Worm (Caenorhabditis elegans) whole organism, L2 larva: ENCODE results near the gene F21C10.9.

Source experiments
- C34F6.9 ChIP-seq: fragments of 150-350 bp; optimal IDR thresholded peaks from 2 replicates; lab custom pipeline; 2014; ENCODE audit warnings: missing biosample characterization, missing genetic modification characterization
- F13H6.1 ChIP-seq: sonication (generic microtip); optimal IDR thresholded peaks from 2 replicates; lab custom pipeline; 2016; ENCODE audit warnings: missing genetic modification characterization, missing compliant biosample characterization
- R02D3.7 ChIP-seq: fragments of 150-350 bp; optimal IDR thresholded peaks from 2 replicates; lab custom pipeline; 2014; ENCODE audit warnings: missing biosample characterization, missing genetic modification characterization
- Y55F3AM.14 ChIP-seq: fragments of 200-800 bp; sonication (Bioruptor generic); optimal IDR thresholded peaks from 2 replicates; lab custom pipeline; 2018; ENCODE audit warnings: mild to moderate bottlenecking, missing genetic modification characterization, missing compliant biosample characterization
- ZK546.5 ChIP-seq: sonication (generic microtip); optimal IDR thresholded peaks from 2 replicates; lab custom pipeline; 2017; ENCODE audit warnings: missing biosample characterization, missing genetic modification characterization
- alr-1 ChIP-seq: fragments of 150-350 bp; optimal IDR thresholded peaks from 2 replicates; lab custom pipeline; 2014; ENCODE audit warnings: missing biosample characterization, missing genetic modification characterization
- aly-2 ChIP-seq: fragments of 150-350 bp; optimal IDR thresholded peaks from 2 replicates; lab custom pipeline; 2014; ENCODE audit warnings: missing biosample characterization, missing genetic modification characterization
- ama-1 ChIP-seq: fragments of 150-350 bp; optimal IDR thresholded peaks from 2 replicates; lab custom pipeline; 2018; ENCODE audit warnings: inconsistent platforms
- blmp-1 ChIP-seq: sonication (generic microtip); optimal IDR thresholded peaks from 2 replicates; lab custom pipeline; 2017; ENCODE audit warnings: missing genetic modification characterization, mild to moderate bottlenecking, missing compliant biosample characterization, antibody characterized with exemption, moderate library complexity; ENCODE audit not compliant: insufficient read depth
- ceh-16 ChIP-seq: fragments of 150-350 bp; optimal IDR thresholded peaks from 2 replicates; lab custom pipeline; 2014; ENCODE audit warnings: missing biosample characterization, missing genetic modification characterization
- ceh-82 ChIP-seq: fragments of 150-350 bp; optimal IDR thresholded peaks from 2 replicates; lab custom pipeline; 2014; ENCODE audit warnings: missing biosample characterization, missing genetic modification characterization
- crh-2 ChIP-seq: sonication (generic microtip); optimal IDR thresholded peaks from 2 replicates; lab custom pipeline; 2017; ENCODE audit warnings: missing biosample characterization, missing genetic modification characterization
- dmd-4 ChIP-seq: sonication (generic microtip); optimal IDR thresholded peaks from 2 replicates; lab custom pipeline; 2017; ENCODE audit warnings: missing biosample characterization, missing genetic modification characterization
- egl-27 ChIP-seq: sonication (generic microtip); optimal IDR thresholded peaks from 3 replicates; lab custom pipeline; 2017; ENCODE audit warnings: missing biosample characterization, missing genetic modification reagents, missing genetic modification characterization
- elt-1 ChIP-seq: fragments of 150-350 bp; optimal IDR thresholded peaks from 2 replicates; lab custom pipeline; 2014; ENCODE audit warnings: missing biosample characterization, missing genetic modification characterization
- elt-3 ChIP-seq: sonication (generic microtip); optimal IDR thresholded peaks from 2 replicates; lab custom pipeline; 2017; ENCODE audit warnings: missing biosample characterization, missing genetic modification characterization
- fos-1 ChIP-seq: fragments of 150-350 bp; optimal IDR thresholded peaks from 2 replicates; lab custom pipeline; 2014; ENCODE audit warnings: missing biosample characterization, missing genetic modification characterization
- gmeb-1 ChIP-seq: fragments of 150-350 bp; optimal IDR thresholded peaks from 2 replicates; lab custom pipeline; 2014; ENCODE audit warnings: missing biosample characterization, missing genetic modification characterization
- lin-11 ChIP-seq: fragments of 150-350 bp; sonication (generic microtip); optimal IDR thresholded peaks from 2 replicates; lab custom pipeline; 2014; ENCODE audit warnings: missing biosample characterization, missing genetic modification characterization, inconsistent platforms, mixed read lengths
- lin-13 ChIP-seq: fragments of 150-350 bp; optimal IDR thresholded peaks from 2 replicates; lab custom pipeline; 2014; ENCODE audit warnings: missing biosample characterization, missing genetic modification reagents, missing genetic modification characterization
- lin-39 ChIP-seq: fragments of 150-350 bp; optimal IDR thresholded peaks from 2 replicates; lab custom pipeline; 2014; ENCODE audit warnings: missing biosample characterization, missing genetic modification reagents, missing genetic modification characterization
- lsy-2 ChIP-seq, 2 experiments: fragments of 150-350 bp in 1 of 2; sonication (generic microtip) in 1 of 2; optimal IDR thresholded peaks; 2 replicates each; lab custom pipeline; 2014 to 2017; ENCODE audit warnings: missing biosample characterization in 2 of 2, missing genetic modification characterization in 2 of 2
- mab-5 ChIP-seq: fragments of 150-350 bp; optimal IDR thresholded peaks from 2 replicates; lab custom pipeline; 2014; ENCODE audit warnings: missing biosample characterization, missing genetic modification characterization
- mbf-1 ChIP-seq: sonication (generic microtip); optimal IDR thresholded peaks from 2 replicates; lab custom pipeline; 2017; ENCODE audit warnings: missing biosample characterization, missing genetic modification characterization
- mdl-1 ChIP-seq, 2 experiments: fragments of 150-350 bp in 1 of 2; sonication (generic microtip) in 1 of 2; optimal IDR thresholded peaks; 2 replicates each; lab custom pipeline; 2017; ENCODE audit warnings: missing biosample characterization in 2 of 2, missing genetic modification characterization in 2 of 2
- nhr-10 ChIP-seq: sonication (generic microtip); optimal IDR thresholded peaks from 2 replicates; lab custom pipeline; 2017; ENCODE audit warnings: missing biosample characterization, missing genetic modification characterization
- nhr-11 ChIP-seq: fragments of 150-350 bp; optimal IDR thresholded peaks from 2 replicates; lab custom pipeline; 2014; ENCODE audit warnings: missing biosample characterization, missing genetic modification characterization
- nhr-12 ChIP-seq: fragments of 150-350 bp; optimal IDR thresholded peaks from 2 replicates; lab custom pipeline; 2014; ENCODE audit warnings: missing biosample characterization, missing genetic modification characterization
- nhr-129 ChIP-seq: fragments of 150-350 bp; optimal IDR thresholded peaks from 2 replicates; lab custom pipeline; 2014; ENCODE audit warnings: missing biosample characterization, missing genetic modification characterization
- nhr-21 ChIP-seq: fragments of 150-350 bp; optimal IDR thresholded peaks from 2 replicates; lab custom pipeline; 2014; ENCODE audit warnings: missing biosample characterization, missing genetic modification characterization
- nhr-23 ChIP-seq: fragments of 150-350 bp; optimal IDR thresholded peaks from 2 replicates; lab custom pipeline; 2014; ENCODE audit warnings: missing biosample characterization, missing genetic modification reagents, missing genetic modification characterization
- nhr-237 ChIP-seq: fragments of 150-350 bp; optimal IDR thresholded peaks from 2 replicates; lab custom pipeline; 2014; ENCODE audit warnings: missing biosample characterization, missing genetic modification characterization
- nhr-25 ChIP-seq: fragments of 150-350 bp; sonication (generic microtip); optimal IDR thresholded peaks from 3 replicates; lab custom pipeline; 2014; ENCODE audit warnings: missing biosample characterization, missing genetic modification characterization
- nhr-6 ChIP-seq: fragments of 150-350 bp; optimal IDR thresholded peaks from 2 replicates; lab custom pipeline; 2014; ENCODE audit warnings: missing biosample characterization, missing genetic modification characterization
- nhr-77 ChIP-seq: fragments of 150-350 bp; optimal IDR thresholded peaks from 2 replicates; lab custom pipeline; 2014; ENCODE audit warnings: missing biosample characterization, missing genetic modification characterization
- peb-1 ChIP-seq: fragments of 150-350 bp; optimal IDR thresholded peaks from 2 replicates; lab custom pipeline; 2014; ENCODE audit warnings: missing biosample characterization, missing genetic modification characterization
- sem-4 ChIP-seq: fragments of 150-350 bp; optimal IDR thresholded peaks from 2 replicates; lab custom pipeline; 2014; ENCODE audit warnings: missing biosample characterization, missing genetic modification reagents, missing genetic modification characterization
- skn-1 ChIP-seq: sonication (generic microtip); optimal IDR thresholded peaks from 2 replicates; lab custom pipeline; 2017; ENCODE audit warnings: missing biosample characterization, missing genetic modification characterization
- sma-3 ChIP-seq: sonication (generic microtip); optimal IDR thresholded peaks from 2 replicates; lab custom pipeline; 2016; ENCODE audit warnings: missing genetic modification reagents, missing genetic modification characterization, missing compliant biosample characterization
- sma-9 ChIP-seq, 2 experiments: fragments of 150-350 bp in 1 of 2; sonication (generic microtip) in 1 of 2; optimal IDR thresholded peaks; 2 replicates each; lab custom pipeline; 2014 to 2016; ENCODE audit warnings: missing genetic modification characterization in 2 of 2, mild to moderate bottlenecking in 1 of 2, missing biosample characterization in 1 of 2, missing compliant biosample characterization in 1 of 2, missing genetic modification reagents in 1 of 2, moderate library complexity in 1 of 2
- snpc-4 ChIP-seq: fragments of 150-350 bp; optimal IDR thresholded peaks from 2 replicates; lab custom pipeline; 2014; ENCODE audit warnings: missing biosample characterization, missing genetic modification characterization
- unc-39 ChIP-seq: fragments of 150-350 bp; optimal IDR thresholded peaks from 2 replicates; lab custom pipeline; 2014; ENCODE audit warnings: missing biosample characterization, missing genetic modification characterization
- unc-55 ChIP-seq: fragments of 150-350 bp; sonication (generic microtip); optimal IDR thresholded peaks from 3 replicates; lab custom pipeline; 2014; ENCODE audit warnings: missing biosample characterization, missing genetic modification reagents, missing genetic modification characterization
- unc-62 ChIP-seq: fragments of 150-350 bp; optimal IDR thresholded peaks from 2 replicates; lab custom pipeline; 2014; ENCODE audit warnings: missing biosample characterization, missing genetic modification reagents, missing genetic modification characterization
- zag-1 ChIP-seq: fragments of 150-350 bp; optimal IDR thresholded peaks from 2 replicates; lab custom pipeline; 2014; ENCODE audit warnings: missing biosample characterization, missing genetic modification characterization
- ztf-1 ChIP-seq: fragments of 200-800 bp; sonication (Bioruptor generic); conservative IDR thresholded peaks from 2 replicates; pipeline ENCODE4 v1.3.6; 2022; ENCODE audit warnings: missing genetic modification characterization, missing compliant biosample characterization
- ztf-11 ChIP-seq: sonication (generic microtip); optimal IDR thresholded peaks from 2 replicates; lab custom pipeline; 2017; ENCODE audit warnings: missing biosample characterization, missing genetic modification characterization
- ztf-4 ChIP-seq: fragments of 150-350 bp; optimal IDR thresholded peaks from 2 replicates; lab custom pipeline; 2014; ENCODE audit warnings: missing biosample characterization, missing genetic modification characterization

The F21C10.9 gene

DNA sequence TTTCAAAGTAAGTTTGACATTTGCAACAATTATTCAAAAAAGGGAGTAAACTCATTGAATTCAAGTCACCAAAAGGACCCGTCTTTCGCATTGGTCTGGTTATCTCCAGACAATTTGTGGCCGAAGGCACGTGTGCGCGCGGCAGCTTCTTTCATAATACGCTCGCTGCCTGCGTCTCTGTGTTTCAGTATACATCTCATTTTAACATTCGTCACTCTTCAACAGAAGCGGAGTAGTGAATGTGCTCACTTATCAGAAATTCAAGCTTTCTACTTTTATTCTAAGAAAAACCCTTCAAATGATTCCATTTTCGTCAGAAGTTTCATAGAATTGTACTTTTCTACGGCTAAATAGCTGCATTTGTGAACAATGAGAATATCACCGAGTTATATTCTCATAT, 30.1 kb upstream of the F21C10.9 start:
- TF ChIP-seq nhr-21 (tag; lab: Kevin White, UChicago) (peak; percentile 75), egl-27 (tag; lab: Kevin White, UChicago) (no peak), mab-5 (tag; lab: Kevin White, UChicago) (no peak), unc-39 (tag; lab: Kevin White, UChicago) (no peak), ztf-4 (no peak), ztf-11 (tag; lab: Kevin White, UChicago) (no peak), fos-1 (tag; lab: Kevin White, UChicago) (no peak), peb-1 (tag; lab: Kevin White, UChicago) (no peak), dmd-4 (tag; lab: Kevin White, UChicago) (no peak), nhr-237 (tag; lab: Kevin White, UChicago) (no peak), snpc-4 (tag; lab: Kevin White, UChicago) (no peak), F13H6.1 (no peak), ceh-16 (no peak), sem-4 (tag; lab: Kevin White, UChicago) (no peak), nhr-11 (tag; lab: Kevin White, UChicago) (no peak), crh-2 (tag; lab: Kevin White, UChicago) (peak; percentile 66), sma-3 (GFP tag; lab: Kevin White, UChicago) (no peak), elt-1 (no peak), ztf-1 (GFP tag; lab: Robert Waterston, UW) (no peak), aly-2 (tag; lab: Kevin White, UChicago) (no peak), ceh-82 (tag; lab: Kevin White, UChicago) (no peak), nhr-10 (no peak), lin-13 (peak; percentile 45), lin-39 (tag; lab: Kevin White, UChicago) (no peak), lsy-2 (tag; optimal IDR thresholded peaks at IDR 0.05; lab: Kevin White, UChicago) (peak in 1 of 2 experiments; percentile 76), ZK546.5 (tag; lab: Kevin White, UChicago) (no peak), lin-11 (tag; lab: Kevin White, UChicago) (peak; percentile 40), R02D3.7 (tag; lab: Kevin White, UChicago) (no peak), alr-1 (no peak), zag-1 (peak; percentile 56), mbf-1 (no peak), elt-3 (no peak), unc-55 (peak; percentile 75), skn-1 (tag; lab: Kevin White, UChicago) (no peak), gmeb-1 (tag; lab: Kevin White, UChicago) (no peak), nhr-12 (no peak), Y55F3AM.14 (no peak), ama-1 (no peak), nhr-25 (tag; lab: Kevin White, UChicago) (no peak), blmp-1 (tag; lab: Kevin White, UChicago) (no peak), nhr-129 (tag; lab: Kevin White, UChicago) (peak; percentile 62), sma-9 (GFP tag; optimal IDR thresholded peaks at IDR 0.05; lab: Kevin White, UChicago) (peak; percentile 73), sma-9 (tag; optimal IDR thresholded peaks at IDR 0.05; lab: Kevin White, UChicago) (no peak), mdl-1 (tag; optimal IDR thresholded peaks at IDR 0.05; lab: Kevin White, UChicago) (peak; percentile 88 to 89), C34F6.9 (tag; lab: Kevin White, UChicago) (peak; percentile 87), nhr-6 (tag; lab: Kevin White, UChicago) (peak; percentile 34), unc-62 (no peak), nhr-77 (tag; lab: Kevin White, UChicago) (no peak), nhr-23 (tag; lab: Kevin White, UChicago) (no peak)
